Worm (Caenorhabditis elegans): ENCODE data around the gene gcy-31.

gcy-31 gene

ce11 chrX:2446185-2446584, 18.9 kb upstream of the gcy-31 start:
- TF ChIP-seq nfya-1 (tag; optimal IDR thresholded peaks at IDR 0.05) (no peak), zip-5 (tag; optimal IDR thresholded peaks at IDR 0.05) (no peak), ceh-9 (tag; optimal IDR thresholded peaks at IDR 0.05) (no peak), ama-1 (optimal IDR thresholded peaks at IDR 0.05) (no peak), ceh-14 (tag; optimal IDR thresholded peaks at IDR 0.05) (no peak), unc-86 (tag; optimal IDR thresholded peaks at IDR 0.05) (no peak), ceh-45 (GFP tag; IDR thresholded peaks at IDR 0.05) (no peak), pros-1 (tag; optimal IDR thresholded peaks at IDR 0.05) (no peak), fax-1 (tag; optimal IDR thresholded peaks at IDR 0.05) (no peak), hlh-15 (tag; optimal IDR thresholded peaks at IDR 0.05) (no peak), ttx-3 (tag; optimal IDR thresholded peaks at IDR 0.05) (no peak), fkh-10 (GFP tag; optimal IDR thresholded peaks at IDR 0.05) (no peak), Y22D7AL.16 (tag; optimal IDR thresholded peaks at IDR 0.05) (no peak), K09A11.1 (tag; optimal IDR thresholded peaks at IDR 0.05; ENCODE audit: insufficient read depth) (no peak), lim-6 (tag; optimal IDR thresholded peaks at IDR 0.05) (no peak), ets-4 (tag; optimal IDR thresholded peaks at IDR 0.05) (no peak)

ce11 chrX:2443304-2443703, 16.0 kb upstream of the gcy-31 start, which contains the start of gene T07D1.3:
Gene T07D1.3 (minus strand): TSS chrX:2443404.
- TF ChIP-seq nfya-1 (tag; optimal IDR thresholded peaks at IDR 0.05) (no peak), hlh-8 (tag; optimal IDR thresholded peaks at IDR 0.05) (no peak), ztf-16 (tag; optimal IDR thresholded peaks at IDR 0.05) (no peak), ceh-30 (tag; optimal IDR thresholded peaks at IDR 0.05) (no peak), ref-2 (tag; optimal IDR thresholded peaks at IDR 0.05) (no peak), hlh-6 (tag; optimal IDR thresholded peaks at IDR 0.05) (no peak), ahr-1 (tag; optimal IDR thresholded peaks at IDR 0.05) (no peak), dve-1 (tag; optimal IDR thresholded peaks at IDR 0.05) (no peak), ceh-48 (tag; optimal IDR thresholded peaks at IDR 0.05) (no peak), lin-11 (tag; optimal IDR thresholded peaks at IDR 0.05) (no peak), C38D4.7 (GFP tag; optimal IDR thresholded peaks at IDR 0.05) (no peak), tbx-7 (tag; optimal IDR thresholded peaks at IDR 0.05) (no peak)

- no peak for TF ChIP-seq hlh-8 (tag; optimal IDR thresholded peaks at IDR 0.05)
- no peak for TF ChIP-seq ceh-22 (tag; optimal IDR thresholded peaks at IDR 0.05)
- no peak for TF ChIP-seq nhr-11 (tag; optimal IDR thresholded peaks at IDR 0.05)
- no peak for TF ChIP-seq lin-11 (tag; optimal IDR thresholded peaks at IDR 0.05)
- TF ChIP-seq rnt-1 (tag; optimal IDR thresholded peaks at IDR 0.05): no peak
- TF ChIP-seq Y22D7AL.16 (tag; optimal IDR thresholded peaks at IDR 0.05): no peak
- no peak for TF ChIP-seq hlh-6 (tag; optimal IDR thresholded peaks at IDR 0.05)
- no peak for TF ChIP-seq elt-2 (tag; optimal IDR thresholded peaks at IDR 0.05)
Measured at ce11 chrX:2441163-2441562, 13.9 kb upstream of the gcy-31 start.

DNA sequence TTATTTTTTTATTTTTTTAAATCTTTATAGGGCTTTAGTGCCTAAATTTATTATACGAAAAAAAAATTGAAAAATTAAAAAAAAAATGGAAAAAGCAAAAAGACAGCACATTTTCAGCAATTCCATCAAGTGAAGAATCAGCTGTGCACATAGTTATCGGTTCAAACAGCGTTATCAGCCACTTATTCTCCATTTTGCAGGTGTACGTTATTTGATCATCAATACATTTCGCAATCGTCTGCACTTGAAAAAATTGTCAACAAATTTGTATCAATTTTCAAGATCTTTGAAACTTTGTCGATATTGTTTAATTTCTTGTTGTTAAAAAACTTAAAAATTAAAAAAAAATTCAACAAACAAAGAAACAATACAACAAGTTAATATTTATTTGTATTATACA, 12.4 kb upstream of the gcy-31 start:
- TF ChIP-seq rnt-1 (tag; optimal IDR thresholded peaks at IDR 0.05): no peak
- TF ChIP-seq C08G9.2 (tag; optimal IDR thresholded peaks at IDR 0.05): no peak
- TF ChIP-seq madf-2 (tag; optimal IDR thresholded peaks at IDR 0.05): no peak
- TF ChIP-seq eyg-1 (tag; optimal IDR thresholded peaks at IDR 0.05): no peak
- no peak for TF ChIP-seq che-1 (tag; optimal IDR thresholded peaks at IDR 0.05)
- TF ChIP-seq unc-3 (GFP tag; conservative IDR thresholded peaks at IDR 0.05): no peak
- TF ChIP-seq unc-3 (tag; optimal IDR thresholded peaks at IDR 0.05): no peak
- peak; percentile 38 for TF ChIP-seq elt-2 (tag; optimal IDR thresholded peaks at IDR 0.05)

ce11 chrX:2439309-2439708, 12.0 kb upstream of the gcy-31 start:
- TF ChIP-seq ceh-30 (tag; optimal IDR thresholded peaks at IDR 0.05) (no peak), ceh-31 (tag; optimal IDR thresholded peaks at IDR 0.05) (peak; percentile 3), nfya-1 (tag; optimal IDR thresholded peaks at IDR 0.05) (peak; percentile 3), K02D7.2 (tag; optimal IDR thresholded peaks at IDR 0.05) (no peak), ztf-16 (tag; optimal IDR thresholded peaks at IDR 0.05) (no peak), ceh-48 (tag; optimal IDR thresholded peaks at IDR 0.05) (peak; percentile 72), ttx-3 (tag; optimal IDR thresholded peaks at IDR 0.05) (no peak), hlh-30 (tag; optimal IDR thresholded peaks at IDR 0.05; ENCODE audit: insufficient read depth) (peak; percentile 44), sox-4 (tag; optimal IDR thresholded peaks at IDR 0.05) (no peak)

Measured in whole organism, late embryonic.